Fruit fly (Drosophila melanogaster) Kc167 (cell line): ENCODE measurements around the gene Vti1a.

Experiments used
- h ChIP-seq: fragments of >200 bp; optimal IDR thresholded peaks from 3 replicates; lab custom pipeline; 2018; ENCODE audit warnings: missing external identifiers
- insv ChIP-seq: fragments of >200 bp; optimal IDR thresholded peaks from 3 replicates; lab custom pipeline; 2018; ENCODE audit warnings: missing external identifiers

DNA sequence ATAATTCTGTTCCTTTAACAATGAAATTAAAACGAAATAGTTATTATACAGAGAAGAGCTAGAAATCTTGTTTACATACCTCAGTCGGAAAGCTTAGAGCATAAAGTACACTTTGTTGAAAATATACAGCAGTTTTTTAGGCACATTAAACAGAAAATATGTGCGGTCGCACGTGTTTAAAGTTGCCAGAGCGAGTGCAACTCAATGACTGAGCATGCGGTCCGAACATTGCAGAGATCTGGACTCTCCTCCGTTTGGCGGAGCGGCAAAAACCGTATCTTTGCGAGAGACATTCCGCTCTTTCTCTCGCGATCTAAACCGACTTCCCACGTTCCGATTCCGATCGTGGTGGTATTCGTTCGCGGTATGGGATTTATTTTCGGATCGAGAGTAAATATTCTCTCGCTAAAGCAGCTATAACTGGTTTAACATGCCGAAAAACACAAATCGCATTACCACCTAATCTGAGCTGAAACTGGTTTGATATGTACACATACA is 15.3 kb upstream of the Vti1a start, which contains the start of gene CG13895:
- no peak for TF ChIP-seq insv
- no peak for TF ChIP-seq h
